Fruit fly (Drosophila melanogaster) whole organism, embryonic: Measurements from ENCODE around the gene Eig71Ea.
A peak's percentile ranks its signal among the peaks of the same experiment; 100 is the strongest.

Experiments
- Ada2b ChIP-seq: fragments of 200-800 bp; sonication (Bioruptor generic); IDR thresholded peaks from 2 replicates; pipeline ENCODE4 v1.3.6; 2022; ENCODE audit warnings: missing biosample characterization, missing genetic modification characterization
- Aef1 ChIP-seq: fragments of 200-800 bp; sonication (Bioruptor generic); IDR thresholded peaks from 3 replicates; pipeline ENCODE4 v1.3.6; 2022; ENCODE audit warnings: missing biosample characterization, missing genetic modification characterization
- Awh ChIP-seq: fragments of 200-800 bp; sonication (Bioruptor generic); IDR thresholded peaks from 2 replicates; pipeline ENCODE4, ENCODE4 v1.3.6; 2022; ENCODE audit warnings: missing biosample characterization, missing genetic modification characterization
- Blimp-1 ChIP-seq: fragments of 200-800 bp; sonication (Bioruptor generic); optimal IDR thresholded peaks from 3 replicates; lab custom pipeline; 2018; ENCODE audit warnings: missing biosample characterization, missing genetic modification characterization, mild to moderate bottlenecking, moderate library complexity, missing genetic modification reagents
- C15 ChIP-seq: fragments of 200-800 bp; sonication (Bioruptor generic); IDR thresholded peaks from 3 replicates; pipeline ENCODE4 v1.3.6; 2022; ENCODE audit warnings: missing biosample characterization, missing genetic modification characterization
- CG1024 ChIP-seq: fragments of 200-800 bp; sonication (Bioruptor generic); IDR thresholded peaks from 2 replicates; pipeline ENCODE4 v1.3.6; 2022; ENCODE audit warnings: missing biosample characterization, missing genetic modification characterization
- CG10959 ChIP-seq: fragments of 200-800 bp; sonication (Bioruptor generic); IDR thresholded peaks from 2 replicates; pipeline ENCODE4 v1.3.6; 2022; ENCODE audit warnings: missing biosample characterization, missing genetic modification characterization
- CG10979 ChIP-seq: fragments of 200-800 bp; sonication (Bioruptor generic); optimal IDR thresholded peaks from 2 replicates; lab custom pipeline; 2018; ENCODE audit warnings: missing biosample characterization, mild to moderate bottlenecking, missing genetic modification characterization, moderate library complexity
- CG11085 ChIP-seq: fragments of 200-800 bp; sonication (Bioruptor generic); IDR thresholded peaks from 2 replicates; pipeline ENCODE4 v1.3.6; 2022; ENCODE audit warnings: missing biosample characterization, missing genetic modification characterization
- CG14014 ChIP-seq: fragments of 200-800 bp; sonication (Bioruptor generic); IDR thresholded peaks from 2 replicates; pipeline ENCODE4 v1.3.6; 2022; ENCODE audit warnings: missing biosample characterization, missing genetic modification characterization
- CG14441 ChIP-seq: fragments of 200-800 bp; sonication (Bioruptor generic); IDR thresholded peaks from 2 replicates; pipeline ENCODE4 v1.3.6; 2022; ENCODE audit warnings: missing biosample characterization, missing genetic modification characterization
- CG1647 ChIP-seq: fragments of 200-800 bp; sonication (Bioruptor generic); optimal IDR thresholded peaks from 3 replicates; lab custom pipeline; 2016; ENCODE audit warnings: missing biosample characterization, missing genetic modification characterization
- CG17912 ChIP-seq: fragments of 200-800 bp; sonication (Bioruptor generic); optimal IDR thresholded peaks from 2 replicates; lab custom pipeline; 2018; ENCODE audit warnings: missing biosample characterization, mild to moderate bottlenecking, missing genetic modification characterization
- CG18599 ChIP-seq: fragments of 200-800 bp; sonication (Bioruptor generic); optimal IDR thresholded peaks from 3 replicates; lab custom pipeline; 2017; ENCODE audit warnings: missing biosample characterization, missing genetic modification characterization, mild to moderate bottlenecking, moderate library complexity, missing genetic modification reagents
- CG18764 ChIP-seq: fragments of 200-800 bp; sonication (Bioruptor generic); optimal IDR thresholded peaks from 3 replicates; lab custom pipeline; 2016; ENCODE audit warnings: missing biosample characterization, missing genetic modification characterization
- CG30020 ChIP-seq: fragments of 200-800 bp; optimal IDR thresholded peaks from 2 replicates; lab custom pipeline; 2019; ENCODE audit warnings: missing biosample characterization, mild to moderate bottlenecking, missing genetic modification characterization, moderate library complexity
- CG30403 ChIP-seq: fragments of 200-800 bp; sonication (Bioruptor generic); optimal IDR thresholded peaks from 3 replicates; lab custom pipeline; 2016; ENCODE audit warnings: missing biosample characterization, missing genetic modification characterization
- CG3407 ChIP-seq: fragments of 200-800 bp; sonication (Bioruptor generic); optimal IDR thresholded peaks from 2 replicates; lab custom pipeline; 2018; ENCODE audit warnings: missing biosample characterization, mild to moderate bottlenecking, missing genetic modification characterization
- CG6175 ChIP-seq: fragments of 200-800 bp; sonication (Bioruptor generic); IDR thresholded peaks from 3 replicates; pipeline ENCODE4 v1.3.6; 2022; ENCODE audit warnings: missing biosample characterization, missing genetic modification characterization
- CG6765 ChIP-seq: fragments of 200-800 bp; sonication (Bioruptor generic); optimal IDR thresholded peaks from 3 replicates; lab custom pipeline; 2017; ENCODE audit warnings: missing biosample characterization, mild to moderate bottlenecking, missing genetic modification characterization
- Chrac-16 ChIP-seq: fragments of 200-800 bp; sonication (Bioruptor generic); optimal IDR thresholded peaks from 3 replicates; lab custom pipeline; 2016; ENCODE audit warnings: missing biosample characterization, missing genetic modification characterization
- CkIIα-i1 ChIP-seq: fragments of 200-800 bp; sonication (Bioruptor generic); IDR thresholded peaks from 2 replicates; pipeline ENCODE4 v1.3.6; 2022; ENCODE audit warnings: missing biosample characterization, missing genetic modification characterization
- D ChIP-seq, 2 experiments: fragments of 200-800 bp in 1 of 2; fragments of >200 bp in 1 of 2; sonication (Bioruptor generic) in 1 of 2; optimal IDR thresholded peaks; 2 replicates in 1 of 2; 3 replicates in 1 of 2; lab custom pipeline; 2017; ENCODE audit warnings: mild to moderate bottlenecking in 1 of 2, missing biosample characterization in 1 of 2, missing genetic modification characterization in 1 of 2, missing genetic modification reagents in 1 of 2
- D19A ChIP-seq: fragments of 200-800 bp; optimal IDR thresholded peaks from 3 replicates; lab custom pipeline; 2019; ENCODE audit warnings: missing biosample characterization, mild to moderate bottlenecking, missing genetic modification characterization, moderate library complexity
- Dek ChIP-seq: fragments of 200-800 bp; sonication (Bioruptor generic); optimal IDR thresholded peaks from 3 replicates; lab custom pipeline; 2019; ENCODE audit warnings: missing biosample characterization, mild to moderate bottlenecking, missing genetic modification characterization, moderate library complexity
- E2f1 ChIP-seq: fragments of 200-800 bp; sonication (Bioruptor generic); IDR thresholded peaks from 2 replicates; pipeline ENCODE4 v1.3.6; 2022; ENCODE audit warnings: missing biosample characterization, missing genetic modification characterization
- Eip74EF ChIP-seq, 2 experiments: fragments of 200-800 bp in 1 of 2; fragments of >200 bp in 1 of 2; sonication (Bioruptor generic) in 1 of 2; optimal IDR thresholded peaks; 2 replicates each; lab custom pipeline; 2017 to 2019; ENCODE audit warnings: missing biosample characterization in 2 of 2, missing genetic modification characterization in 2 of 2, mild to moderate bottlenecking in 1 of 2, moderate library complexity in 1 of 2
- Ets97D ChIP-seq: fragments of 200-800 bp; sonication (Bioruptor generic); optimal IDR thresholded peaks from 3 replicates; lab custom pipeline; 2016; ENCODE audit warnings: missing biosample characterization, missing genetic modification characterization
- HLH4C ChIP-seq: fragments of 200-800 bp; sonication (Bioruptor generic); IDR thresholded peaks from 3 replicates; pipeline ENCODE4 v1.3.6; 2022; ENCODE audit warnings: missing biosample characterization, missing genetic modification characterization; ENCODE audit not compliant: partially characterized antibody
- HLH54F ChIP-seq: fragments of 200-800 bp; sonication (Bioruptor generic); optimal IDR thresholded peaks from 3 replicates; lab custom pipeline; 2016; ENCODE audit warnings: missing biosample characterization, missing genetic modification characterization
- Hmr ChIP-seq: fragments of 200-800 bp; sonication (Bioruptor generic); optimal IDR thresholded peaks from 3 replicates; lab custom pipeline; 2017; ENCODE audit warnings: mild to moderate bottlenecking, missing biosample characterization, missing genetic modification reagents, missing genetic modification characterization
- Rx ChIP-seq: fragments of 200-800 bp; sonication (Bioruptor generic); IDR thresholded peaks from 2 replicates; pipeline ENCODE4 v1.3.6; 2022; ENCODE audit warnings: missing biosample characterization, missing genetic modification characterization
- Sin3A ChIP-seq: fragments of >200 bp; optimal IDR thresholded peaks from 2 replicates; lab custom pipeline; 2018
- Xbp1 ChIP-seq: fragments of 200-800 bp; sonication (Bioruptor generic); optimal IDR thresholded peaks from 3 replicates; lab custom pipeline; 2016; ENCODE audit warnings: missing biosample characterization, mild to moderate bottlenecking, missing genetic modification characterization
- abd-A ChIP-seq: fragments of 200-800 bp; sonication (Bioruptor generic); optimal IDR thresholded peaks from 3 replicates; lab custom pipeline; 2019; ENCODE audit warnings: missing biosample characterization, mild to moderate bottlenecking, missing genetic modification characterization, moderate library complexity
- ac ChIP-seq: fragments of 200-800 bp; sonication (Bioruptor generic); optimal IDR thresholded peaks from 3 replicates; lab custom pipeline; 2017; ENCODE audit warnings: missing biosample characterization, mild to moderate bottlenecking, missing genetic modification characterization
- cas ChIP-seq: fragments of 200-800 bp; sonication (Bioruptor generic); IDR thresholded peaks from 2 replicates; pipeline ENCODE4 v1.3.6; 2022; ENCODE audit warnings: missing biosample characterization, missing genetic modification characterization
- croc ChIP-seq: fragments of 200-800 bp; sonication (Bioruptor generic); conservative IDR thresholded peaks from 3 replicates; pipeline ENCODE4 v1.3.6; 2022; ENCODE audit warnings: missing biosample characterization, missing genetic modification characterization
- eve ChIP-seq, 2 experiments: fragments of >200 bp; optimal IDR thresholded peaks; 2 replicates each; lab custom pipeline; 2017; ENCODE audit warnings: missing biosample characterization in 2 of 2, missing genetic modification characterization in 2 of 2
- fru ChIP-seq: fragments of >200 bp; optimal IDR thresholded peaks from 2 replicates; lab custom pipeline; 2017
- gcm ChIP-seq: fragments of 200-800 bp; sonication (Bioruptor generic); optimal IDR thresholded peaks from 2 replicates; lab custom pipeline; 2019; ENCODE audit warnings: missing biosample characterization, mild to moderate bottlenecking, missing genetic modification characterization, moderate library complexity
- hb ChIP-seq: fragments of 200-800 bp; sonication (Bioruptor generic); IDR thresholded peaks from 3 replicates; pipeline ENCODE4 v1.3.6; 2022; ENCODE audit warnings: missing biosample characterization, missing genetic modification characterization; ENCODE audit not compliant: partially characterized antibody
- her ChIP-seq: fragments of 200-800 bp; sonication (Bioruptor generic); optimal IDR thresholded peaks from 2 replicates; lab custom pipeline; 2016; ENCODE audit warnings: missing biosample characterization, missing genetic modification characterization
- hkb ChIP-seq, 2 experiments: fragments of 200-800 bp in 1 of 2; fragments of >200 bp in 1 of 2; sonication (Bioruptor generic) in 1 of 2; IDR thresholded peaks in 1 of 2; optimal IDR thresholded peaks in 1 of 2; 2 replicates each; pipeline versions ENCODE4 v1.3.6 to Lab custom; 2017 to 2022; ENCODE audit warnings: missing biosample characterization in 1 of 2, missing genetic modification characterization in 1 of 2
- hth ChIP-seq: fragments of >200 bp; optimal IDR thresholded peaks from 2 replicates; lab custom pipeline; 2017; ENCODE audit warnings: inconsistent platforms
- kay ChIP-seq: fragments of 200-800 bp; sonication (Bioruptor generic); optimal IDR thresholded peaks from 2 replicates; lab custom pipeline; 2016; ENCODE audit warnings: missing biosample characterization, missing genetic modification characterization
- lilli ChIP-seq: fragments of 200-800 bp; sonication (Bioruptor generic); optimal IDR thresholded peaks from 3 replicates; lab custom pipeline; 2016; ENCODE audit warnings: missing biosample characterization, missing genetic modification characterization
- lmd ChIP-seq: fragments of 200-800 bp; sonication (Bioruptor generic); IDR thresholded peaks from 2 replicates; pipeline ENCODE4 v1.3.6; 2022; ENCODE audit warnings: missing biosample characterization, missing genetic modification characterization
- nom ChIP-seq: fragments of 200-800 bp; sonication (Bioruptor generic); optimal IDR thresholded peaks from 2 replicates; lab custom pipeline; 2017; ENCODE audit warnings: missing biosample characterization, missing genetic modification characterization, mild to moderate bottlenecking, moderate library complexity, missing genetic modification reagents
- usp ChIP-seq: fragments of >200 bp; optimal IDR thresholded peaks from 2 replicates; lab custom pipeline; 2017; ENCODE audit warnings: missing biosample characterization, missing genetic modification characterization

The Eig71Ea gene

DNA sequence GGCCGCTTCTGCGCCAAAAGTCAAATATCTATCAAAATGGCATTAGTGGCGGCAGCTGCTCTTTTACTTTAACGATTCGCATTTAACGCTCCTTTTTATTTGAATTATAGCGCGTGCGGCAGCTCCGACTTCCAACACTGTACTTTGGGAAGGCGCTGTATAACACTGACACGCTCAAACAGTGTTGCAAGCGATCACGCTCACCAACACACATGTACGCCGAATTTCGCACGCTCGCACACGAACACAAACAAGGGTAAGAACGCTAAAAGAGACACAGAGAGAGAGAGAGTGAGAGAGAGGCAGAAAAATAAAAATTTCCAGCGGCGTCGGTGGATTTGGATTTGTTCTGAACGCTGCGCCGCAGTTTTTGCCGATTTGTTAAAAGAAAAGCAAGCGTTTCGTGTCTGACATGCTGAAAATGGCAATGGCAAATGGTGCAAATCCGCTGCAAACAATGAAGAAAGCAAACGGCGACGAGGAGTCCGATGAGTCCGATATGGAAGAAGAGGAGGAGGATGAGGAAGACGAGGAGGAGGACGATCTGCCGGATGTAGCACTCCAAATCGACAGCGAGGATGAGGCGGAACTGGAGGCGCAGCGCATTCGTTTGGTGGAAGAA is 29.7 kb downstream of the Eig71Ea start, which contains the start of gene Phs (continued):
- TF ChIP-seq hkb (optimal IDR thresholded peaks at IDR 0.05; lab: Kevin White, UChicago) (no peak), hkb (GFP tag; IDR thresholded peaks at IDR 0.05; lab: Robert Waterston, UW) (peak; percentile 54), cas (peak; percentile 64; the same call in 1 of the 2 replicates), CG18599 (peak; percentile 83), CG6765 (GFP tag; lab: Kevin White, UChicago) (peak; percentile 45), Chrac-16 (GFP tag; lab: Kevin White, UChicago) (peak; percentile 84), ac (peak; percentile 36), eve (GFP tag; optimal IDR thresholded peaks at IDR 0.05; lab: Kevin White, UChicago) (no peak), CG1024 (peak; percentile 70), Eip74EF (GFP tag; optimal IDR thresholded peaks at IDR 0.05; lab: Kevin White, UChicago) (no peak), E2f1 (GFP tag; lab: Robert Waterston, UW) (peak; percentile 43; the same call in 1 of the 2 replicates), CG18764 (GFP tag; lab: Kevin White, UChicago) (peak; percentile 79), Ada2b (GFP tag; lab: Robert Waterston, UW) (no peak), CG30403 (GFP tag; lab: Kevin White, UChicago) (peak; percentile 78), CG10979 (peak; percentile 45), CG14014 (GFP tag; lab: Robert Waterston, UW) (peak; percentile 69), Xbp1 (peak; percentile 81), HLH4C (GFP tag; lab: Robert Waterston, UW) (0 out of 3 replicates have a peak, but pooled peaks have one; percentile 49), kay (GFP tag; lab: Kevin White, UChicago) (peak; percentile 61), nom (peak; percentile 59), Aef1 (GFP tag; lab: Robert Waterston, UW) (peak; percentile 55), CG3407 (GFP tag; lab: Kevin White, UChicago) (peak; percentile 60), lilli (GFP tag; lab: Kevin White, UChicago) (peak; percentile 85), HLH54F (GFP tag; lab: Kevin White, UChicago) (peak; percentile 93), CG30020 (peak; percentile 16), Sin3A (lab: Kevin White, UChicago) (peak; percentile 54), D (optimal IDR thresholded peaks at IDR 0.05; lab: Kevin White, UChicago) (peak; percentile 28), D (GFP tag; optimal IDR thresholded peaks at IDR 0.05; lab: Kevin White, UChicago) (peak; percentile 67), Rx (GFP tag; lab: Robert Waterston, UW) (peak; percentile 84), CkIIα-i1 (GFP tag; lab: Robert Waterston, UW) (no peak), croc (GFP tag; lab: Robert Waterston, UW) (peak; percentile 54), gcm (GFP tag; lab: Kevin White, UChicago) (peak; percentile 13), fru (lab: Kevin White, UChicago) (no peak), C15 (GFP tag; lab: Robert Waterston, UW) (peak; percentile 51; the same call in 1 of the 3 replicates), lmd (GFP tag; lab: Robert Waterston, UW) (peak; percentile 66), abd-A (tag; lab: Kevin White, UChicago) (no peak), CG14441 (GFP tag; lab: Robert Waterston, UW) (peak; percentile 65), CG11085 (peak; percentile 88), CG17912 (GFP tag; lab: Kevin White, UChicago) (peak; percentile 81), her (GFP tag; lab: Kevin White, UChicago) (peak; percentile 90), Blimp-1 (GFP tag; lab: Kevin White, UChicago) (peak; percentile 49), Hmr (GFP tag; lab: Kevin White, UChicago) (peak; percentile 87), Ets97D (GFP tag; lab: Kevin White, UChicago) (peak; percentile 89), hth (lab: Kevin White, UChicago) (no peak), CG6175 (GFP tag; lab: Robert Waterston, UW) (peak; percentile 82), Awh (GFP tag; lab: Robert Waterston, UW) (peak; percentile 62; the same call in 1 of the 2 replicates), usp (GFP tag; lab: Kevin White, UChicago) (no peak), hb (GFP tag; lab: Robert Waterston, UW) (no peak), CG10959 (peak; percentile 55; the same call in 1 of the 2 replicates), D19A (no peak), Dek (tag; lab: Kevin White, UChicago) (peak; percentile 12), CG1647 (GFP tag; lab: Kevin White, UChicago) (peak; percentile 84)
